Worm (Caenorhabditis elegans) whole organism, midembryonic: Measurements from ENCODE around the gene fbxb-114.

ENCODE experiments used
- med-1 ChIP-seq: sonication (generic microtip); optimal IDR thresholded peaks from 2 replicates; lab custom pipeline; 2017; ENCODE audit warnings: missing genetic modification characterization, mild to moderate bottlenecking, missing compliant biosample characterization, antibody characterized with exemption, missing genetic modification reagents; ENCODE audit not compliant: insufficient read depth
- ref-1 ChIP-seq: fragments of 200-800 bp; sonication (Bioruptor generic); conservative IDR thresholded peaks from 2 replicates; pipeline ENCODE4 v1.3.6; 2022; ENCODE audit warnings: missing genetic modification reagents, missing genetic modification characterization, missing compliant biosample characterization

- TF ChIP-seq med-1 (GFP tag; lab: Kevin White, UChicago) (no peak), ref-1 (GFP tag; lab: Robert Waterston, UW) (no peak)
Measured at ce11 chrX:16872446-16872962, 49.1 kb upstream of the fbxb-114 start, which contains the start of gene T20F7.1.
